Fruit fly (Drosophila melanogaster): ENCODE data around the gene CG46427.

The CG46427 gene

dm6 chr3R:12442601-12443533 is 3.9 kb upstream of the CG46427 start:
- TF ChIP-seq CG17801 (GFP tag; optimal IDR thresholded peaks at IDR 0.05; ENCODE audit: partially characterized antibody): peak; percentile 87

- no peak for TF ChIP-seq CG17801 (GFP tag; optimal IDR thresholded peaks at IDR 0.05; ENCODE audit: partially characterized antibody)
Observed at dm6 chr3R:12441008-12441606, 2.2 kb upstream of the CG46427 start.

dm6 chr3R:12439401-12440143 is 633 bp upstream of the CG46427 start, which contains the start of gene Desat1:
TSS of gene Desat1 (plus strand) at chr3R:12439600.
- TF ChIP-seq CG17801 (GFP tag; optimal IDR thresholded peaks at IDR 0.05; ENCODE audit: partially characterized antibody): peak; percentile 3

dm6 chr3R:12435948-12436347 is 3.0 kb downstream of the CG46427 start, which contains the start of gene Desat2:
TSS of gene Desat2 (plus strand) at chr3R:12436248.
- no peak for TF ChIP-seq CG17801 (GFP tag; optimal IDR thresholded peaks at IDR 0.05; ENCODE audit: partially characterized antibody)

dm6 chr3R:12433764-12434163 is 5.2 kb downstream of the CG46427 start, which contains the start of the genes Aos1 and Srlp:
TSS of gene Aos1 (minus strand) at chr3R:12433822.
TSS of gene Srlp (plus strand) at chr3R:12434098.
- peak; percentile 52 for TF ChIP-seq CG17801 (GFP tag; optimal IDR thresholded peaks at IDR 0.05; ENCODE audit: partially characterized antibody)

- TF ChIP-seq CG17801 (GFP tag; optimal IDR thresholded peaks at IDR 0.05; ENCODE audit: partially characterized antibody): peak; percentile 21
Observed at dm6 chr3R:12431030-12431489, 7.9 kb downstream of the CG46427 start, which contains the start of gene Prosalpha2. TSS of gene Prosalpha2 (plus strand) at chr3R:12431321.

- no peak for TF ChIP-seq CG17801 (GFP tag; optimal IDR thresholded peaks at IDR 0.05; ENCODE audit: partially characterized antibody)
Observed at dm6 chr3R:12429120-12429610, 9.8 kb downstream of the CG46427 start, which contains the start of the genes CG5641 and CG5245. TSS of gene CG5641 (minus strand) at chr3R:12429282. TSS of gene CG5245 (plus strand) at chr3R:12429560.

- TF ChIP-seq CG17801 (GFP tag; optimal IDR thresholded peaks at IDR 0.05; ENCODE audit: partially characterized antibody): no peak
Observed at dm6 chr3R:12426310-12426653, 12.7 kb downstream of the CG46427 start, which contains the start of gene NANS. TSS of gene NANS (plus strand) at chr3R:12426578.

- no peak for TF ChIP-seq CG17801 (GFP tag; optimal IDR thresholded peaks at IDR 0.05; ENCODE audit: partially characterized antibody)
Observed at dm6 chr3R:12425510-12426309, 13.2 kb downstream of the CG46427 start, which contains the start of gene Pp1-87B. TSS of gene Pp1-87B (minus strand) at chr3R:12425917.

dm6 chr3R:12423997-12424396 is 14.9 kb downstream of the CG46427 start:
- no peak for TF ChIP-seq CG17801 (GFP tag; optimal IDR thresholded peaks at IDR 0.05; ENCODE audit: partially characterized antibody)

dm6 chr3R:12422379-12422975 is 16.5 kb downstream of the CG46427 start, which contains the start of the genes Scgbeta and CG17202:
TSS of gene Scgbeta (minus strand) at chr3R:12422429.
TSS of gene CG17202 (plus strand) at chr3R:12422768.
- TF ChIP-seq CG17801 (GFP tag; optimal IDR thresholded peaks at IDR 0.05; ENCODE audit: partially characterized antibody): no peak

- peak; percentile 41 for TF ChIP-seq CG17801 (GFP tag; optimal IDR thresholded peaks at IDR 0.05; ENCODE audit: partially characterized antibody)
Observed at dm6 chr3R:12413274-12413958, 25.5 kb downstream of the CG46427 start, which contains the start of the genes Dip-C and pps. TSS of gene Dip-C (minus strand) at chr3R:12413759. TSS of gene pps (plus strand) at chr3R:12413828.

Data from ovary, adult (tissue).